Fruit fly (Drosophila melanogaster): ENCODE data around the gene Polr3D.

The Polr3D gene

DNA sequence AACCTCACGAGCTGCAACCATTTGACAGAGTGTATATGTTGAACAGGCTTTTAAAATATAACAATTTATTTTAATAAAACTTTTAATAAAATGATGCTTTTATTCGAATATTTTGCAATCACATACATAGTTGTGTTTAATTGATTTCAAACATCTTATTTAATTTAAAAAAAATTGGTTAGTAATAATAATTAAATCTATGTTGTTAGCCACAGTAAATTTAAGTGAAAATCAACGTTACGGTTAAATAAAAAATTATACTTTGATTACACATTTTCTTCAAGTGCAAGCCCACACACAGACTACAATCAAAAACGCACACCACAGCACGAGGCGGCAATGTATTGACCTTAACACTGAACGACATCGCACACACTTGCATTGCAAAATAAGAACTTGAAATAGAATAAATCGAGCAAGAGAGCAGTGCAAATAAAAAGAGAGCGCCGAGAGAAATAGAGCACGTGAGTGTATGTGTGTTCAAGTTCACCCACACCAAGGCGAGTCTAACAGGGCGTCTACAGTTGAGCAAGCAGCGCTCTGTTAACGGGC, 46.3 kb downstream of the Polr3D start (continued):
- TF ChIP-seq Sox102F (GFP tag; optimal IDR thresholded peaks at IDR 0.05) (peak; percentile 21), CG18262 (tag; optimal IDR thresholded peaks at IDR 0.05) (peak; percentile 58), ci (GFP tag; IDR thresholded peaks at IDR 0.05) (no peak), CG12236 (GFP tag; optimal IDR thresholded peaks at IDR 0.05) (no peak), dimm (GFP tag; IDR thresholded peaks at IDR 0.05) (no peak), CG18599 (GFP tag; optimal IDR thresholded peaks at IDR 0.05) (no peak), phol (tag; optimal IDR thresholded peaks at IDR 0.05) (peak; percentile 57), tio (GFP tag; optimal IDR thresholded peaks at IDR 0.05) (no peak), sens-2 (GFP tag; IDR thresholded peaks at IDR 0.05) (no peak), HmgD (GFP tag; optimal IDR thresholded peaks at IDR 0.05) (no peak), kah (GFP tag; optimal IDR thresholded peaks at IDR 0.05) (no peak), CG8944 (GFP tag; optimal IDR thresholded peaks at IDR 0.05) (no peak), sna (GFP tag; IDR thresholded peaks at IDR 0.05; ENCODE audit: partially characterized antibody) (no peak), Mad (GFP tag; optimal IDR thresholded peaks at IDR 0.05) (no peak), tin (GFP tag; optimal IDR thresholded peaks at IDR 0.05) (no peak), CG6854 (GFP tag; optimal IDR thresholded peaks at IDR 0.05) (no peak), CG2116 (GFP tag; optimal IDR thresholded peaks at IDR 0.05) (no peak), usp (GFP tag; optimal IDR thresholded peaks at IDR 0.05) (no peak), vnd (GFP tag; IDR thresholded peaks at IDR 0.05; ENCODE audit: partially characterized antibody) (no peak), CG30020 (tag; optimal IDR thresholded peaks at IDR 0.05) (no peak), CG1792 (GFP tag; optimal IDR thresholded peaks at IDR 0.05) (no peak), kay (GFP tag; optimal IDR thresholded peaks at IDR 0.05) (no peak), da (GFP tag; optimal IDR thresholded peaks at IDR 0.05) (no peak), Lim3 (GFP tag; IDR thresholded peaks at IDR 0.05) (no peak), ind (GFP tag; optimal IDR thresholded peaks at IDR 0.05) (no peak), Max (GFP tag; optimal IDR thresholded peaks at IDR 0.05) (no peak), CG2875 (GFP tag; optimal IDR thresholded peaks at IDR 0.05) (no peak), YL-1 (GFP tag; optimal IDR thresholded peaks at IDR 0.05) (no peak), ab (GFP tag; optimal IDR thresholded peaks at IDR 0.05) (no peak), CG10431 (GFP tag; optimal IDR thresholded peaks at IDR 0.05) (no peak), Gug (GFP tag; IDR thresholded peaks at IDR 0.05) (no peak), CG34224 (GFP tag; IDR thresholded peaks at IDR 0.05; ENCODE audit: partially characterized antibody) (no peak; the same call in 2 of the 3 replicates), Nf-YA (GFP tag; IDR thresholded peaks at IDR 0.05) (no peak), amos (GFP tag; IDR thresholded peaks at IDR 0.05; ENCODE audit: partially characterized antibody) (no peak), fd64A (GFP tag; optimal IDR thresholded peaks at IDR 0.05) (no peak), grau (tag; optimal IDR thresholded peaks at IDR 0.05) (peak; percentile 55), CG12104 (GFP tag; optimal IDR thresholded peaks at IDR 0.05) (no peak), CG8388 (GFP tag; optimal IDR thresholded peaks at IDR 0.05) (peak; percentile 17), CG10654 (GFP tag; optimal IDR thresholded peaks at IDR 0.05) (no peak), trh (GFP tag; optimal IDR thresholded peaks at IDR 0.05) (no peak), knrl (GFP tag; IDR thresholded peaks at IDR 0.05; ENCODE audit: partially characterized antibody) (no peak), dm (GFP tag; optimal IDR thresholded peaks at IDR 0.05) (no peak), CG1603 (tag; optimal IDR thresholded peaks at IDR 0.05) (no peak), CG4707 (GFP tag; optimal IDR thresholded peaks at IDR 0.05) (no peak), schlank (tag; optimal IDR thresholded peaks at IDR 0.05) (no peak), CG8290 (GFP tag; optimal IDR thresholded peaks at IDR 0.05) (no peak), CG8290 (tag; optimal IDR thresholded peaks at IDR 0.05) (no peak), crol (GFP tag; IDR thresholded peaks at IDR 0.05) (no peak), lola (GFP tag; optimal IDR thresholded peaks at IDR 0.05) (peak in 1 of 3 experiments; percentile 46), CG10565 (GFP tag; optimal IDR thresholded peaks at IDR 0.05) (no peak), nom (GFP tag; optimal IDR thresholded peaks at IDR 0.05) (peak; percentile 75)
